Worm (Caenorhabditis elegans) whole organism, L3 larva: ENCODE measurements around the gene abch-1.

Experiments
- aly-2 ChIP-seq: fragments of 150-350 bp; optimal IDR thresholded peaks from 2 replicates; lab custom pipeline; 2014; ENCODE audit warnings: missing biosample characterization, missing genetic modification characterization
- ama-1 ChIP-seq: fragments of 150-350 bp; optimal IDR thresholded peaks from 2 replicates; lab custom pipeline; 2018
- ceh-28 ChIP-seq: fragments of 150-350 bp; optimal IDR thresholded peaks from 2 replicates; lab custom pipeline; 2014; ENCODE audit warnings: missing biosample characterization, missing genetic modification reagents, missing genetic modification characterization
- ceh-9 ChIP-seq: sonication (generic microtip); optimal IDR thresholded peaks from 2 replicates; lab custom pipeline; 2018; ENCODE audit warnings: missing biosample characterization, missing genetic modification characterization
- elt-2 ChIP-seq: sonication (generic microtip); optimal IDR thresholded peaks from 2 replicates; lab custom pipeline; 2016; ENCODE audit warnings: missing genetic modification reagents, mild to moderate bottlenecking, missing genetic modification characterization, missing compliant biosample characterization
- elt-3 ChIP-seq, 3 experiments: fragments of 150-350 bp in 1 of 3; sonication (generic microtip) in 2 of 3; optimal IDR thresholded peaks; 2 replicates in 2 of 3; 4 replicates in 1 of 3; lab custom pipeline; 2014 to 2017; ENCODE audit warnings: missing biosample characterization in 3 of 3, missing genetic modification characterization in 3 of 3
- fkh-2 ChIP-seq: fragments of 150-350 bp; optimal IDR thresholded peaks from 2 replicates; lab custom pipeline; 2014; ENCODE audit warnings: missing biosample characterization, missing genetic modification reagents, missing genetic modification characterization
- hmg-11 ChIP-seq: sonication (generic microtip); optimal IDR thresholded peaks from 2 replicates; lab custom pipeline; 2016; ENCODE audit warnings: missing genetic modification characterization, missing compliant biosample characterization
- lin-15B ChIP-seq: fragments of 150-350 bp; optimal IDR thresholded peaks from 2 replicates; lab custom pipeline; 2014; ENCODE audit warnings: missing biosample characterization, missing genetic modification characterization
- lin-39 ChIP-seq: fragments of 150-350 bp; optimal IDR thresholded peaks from 2 replicates; lab custom pipeline; 2018; ENCODE audit warnings: missing biosample characterization, missing genetic modification reagents, missing genetic modification characterization
- mml-1 ChIP-seq: fragments of 150-350 bp; sonication (generic microtip); optimal IDR thresholded peaks from 3 replicates; lab custom pipeline; 2014; ENCODE audit warnings: missing biosample characterization, missing genetic modification characterization
- nfya-1 ChIP-seq: sonication (generic microtip); optimal IDR thresholded peaks from 2 replicates; lab custom pipeline; 2017; ENCODE audit warnings: missing genetic modification characterization, mild to moderate bottlenecking, missing compliant biosample characterization, antibody characterized with exemption, moderate library complexity; ENCODE audit not compliant: insufficient read depth
- nhr-12 ChIP-seq: fragments of 150-350 bp; optimal IDR thresholded peaks from 2 replicates; lab custom pipeline; 2014; ENCODE audit warnings: missing biosample characterization, missing genetic modification characterization
- nhr-23 ChIP-seq: fragments of 150-350 bp; optimal IDR thresholded peaks from 2 replicates; lab custom pipeline; 2014; ENCODE audit warnings: missing biosample characterization, missing genetic modification reagents, missing genetic modification characterization
- nhr-237 ChIP-seq: fragments of 150-350 bp; optimal IDR thresholded peaks from 2 replicates; lab custom pipeline; 2014; ENCODE audit warnings: missing biosample characterization, missing genetic modification characterization
- nhr-25 ChIP-seq: sonication (generic microtip); optimal IDR thresholded peaks from 2 replicates; lab custom pipeline; 2017; ENCODE audit warnings: missing biosample characterization, missing genetic modification characterization
- nhr-28 ChIP-seq: fragments of 150-350 bp; optimal IDR thresholded peaks from 2 replicates; lab custom pipeline; 2014; ENCODE audit warnings: missing biosample characterization, missing genetic modification characterization
- nhr-43 ChIP-seq: sonication (generic microtip); optimal IDR thresholded peaks from 2 replicates; lab custom pipeline; 2016; ENCODE audit warnings: mild to moderate bottlenecking, missing genetic modification characterization, missing compliant biosample characterization; ENCODE audit not compliant: poor library complexity, severe bottlenecking
- nhr-67 ChIP-seq: fragments of 150-350 bp; optimal IDR thresholded peaks from 2 replicates; lab custom pipeline; 2014; ENCODE audit warnings: missing biosample characterization, missing genetic modification characterization
- pha-4 ChIP-seq: fragments of 150-350 bp; optimal IDR thresholded peaks from 2 replicates; lab custom pipeline; 2014; ENCODE audit warnings: missing biosample characterization, missing genetic modification reagents, missing genetic modification characterization
- pqm-1 ChIP-seq: fragments of 150-350 bp; optimal IDR thresholded peaks from 2 replicates; lab custom pipeline; 2017; ENCODE audit warnings: missing biosample characterization, missing genetic modification characterization, inconsistent platforms
- sea-2 ChIP-seq: fragments of 150-350 bp; sonication (generic microtip); optimal IDR thresholded peaks from 4 replicates; lab custom pipeline; 2014; ENCODE audit warnings: missing biosample characterization, missing genetic modification reagents, missing genetic modification characterization
- snpc-4 ChIP-seq: fragments of 150-350 bp; optimal IDR thresholded peaks from 2 replicates; lab custom pipeline; 2014; ENCODE audit warnings: missing biosample characterization, missing genetic modification characterization
- tbx-2 ChIP-seq: sonication (generic microtip); optimal IDR thresholded peaks from 2 replicates; lab custom pipeline; 2016; ENCODE audit warnings: mild to moderate bottlenecking, missing genetic modification characterization, missing compliant biosample characterization
- unc-39 ChIP-seq: sonication (generic microtip); optimal IDR thresholded peaks from 4 replicates; lab custom pipeline; 2017; ENCODE audit warnings: missing biosample characterization, missing genetic modification characterization
- unc-62 ChIP-seq: fragments of 150-350 bp; sonication (generic microtip); optimal IDR thresholded peaks from 4 replicates; lab custom pipeline; 2014; ENCODE audit warnings: missing biosample characterization, missing genetic modification reagents, missing genetic modification characterization
- zag-1 ChIP-seq: fragments of 150-350 bp; optimal IDR thresholded peaks from 2 replicates; lab custom pipeline; 2014; ENCODE audit warnings: missing biosample characterization, missing genetic modification characterization

abch-1 gene

ce11 chrII:6526136-6526684 lies 5.2 kb downstream of the abch-1 start:
- TF ChIP-seq lin-15B (tag; lab: Kevin White, UChicago) (no peak), lin-39 (tag; lab: Kevin White, UChicago) (no peak), nhr-67 (tag; lab: Kevin White, UChicago) (no peak), nhr-237 (tag; lab: Kevin White, UChicago) (no peak), unc-62 (no peak), hmg-11 (tag; lab: Kevin White, UChicago) (no peak), pha-4 (tag; lab: Kevin White, UChicago) (peak; percentile 1), ceh-28 (tag; lab: Kevin White, UChicago) (peak; percentile 30), nhr-25 (tag; lab: Kevin White, UChicago) (no peak), snpc-4 (tag; lab: Kevin White, UChicago) (no peak), elt-2 (tag; lab: Kevin White, UChicago) (peak; percentile 1), ama-1 (lab: Kevin White, UChicago) (peak; percentile 67), nhr-28 (tag; lab: Kevin White, UChicago) (no peak)

ce11 chrII:6524501-6524977 lies 6.9 kb downstream of the abch-1 start, which contains the start of gene C56E6.2:
TSS of gene C56E6.2 (plus strand) at chrII:6524927.
- TF ChIP-seq pqm-1 (tag; lab: Kevin White, UChicago) (peak; percentile 28), sea-2 (GFP tag; lab: Kevin White, UChicago) (no peak), nhr-12 (tag; lab: Kevin White, UChicago) (no peak), elt-2 (tag; lab: Kevin White, UChicago) (peak; percentile 57), fkh-2 (tag; lab: Kevin White, UChicago) (no peak)

ce11 chrII:6523940-6524339 lies 7.5 kb downstream of the abch-1 start:
- no peak for TF ChIP-seq unc-39 (tag; lab: Kevin White, UChicago)
- TF ChIP-seq aly-2 (tag; lab: Kevin White, UChicago): no peak
- no peak for TF ChIP-seq nfya-1
- TF ChIP-seq pha-4 (tag; lab: Kevin White, UChicago): no peak
- no peak for TF ChIP-seq nhr-237 (tag; lab: Kevin White, UChicago)
- TF ChIP-seq tbx-2 (tag; lab: Kevin White, UChicago): no peak
- no peak for TF ChIP-seq zag-1 (tag; lab: Kevin White, UChicago)

ce11 chrII:6522622-6523254 lies 8.7 kb downstream of the abch-1 start:
- TF ChIP-seq nhr-43 (tag; lab: Kevin White, UChicago) (peak; percentile 19), pqm-1 (tag; lab: Kevin White, UChicago) (peak; percentile 25), lin-39 (tag; lab: Kevin White, UChicago) (peak; percentile 30), mml-1 (tag; lab: Kevin White, UChicago) (no peak), nhr-25 (tag; lab: Kevin White, UChicago) (peak; percentile 65), elt-3 (tag; optimal IDR thresholded peaks at IDR 0.05; lab: Kevin White, UChicago) (no peak), nhr-237 (tag; lab: Kevin White, UChicago) (no peak), nhr-23 (tag; lab: Kevin White, UChicago) (no peak)

ce11 chrII:6521316-6521715 lies 10.1 kb downstream of the abch-1 start, which contains the start of gene toe-2:
TSS of gene toe-2 (minus strand) at chrII:6521385.
- peak; percentile 55 for TF ChIP-seq elt-2 (tag; lab: Kevin White, UChicago)
- peak; percentile 18 for TF ChIP-seq pqm-1 (tag; lab: Kevin White, UChicago)
- no peak for TF ChIP-seq nhr-67 (tag; lab: Kevin White, UChicago)

ce11 chrII:6520103-6520502 lies 11.3 kb downstream of the abch-1 start:
- peak; percentile 91 for TF ChIP-seq pqm-1 (tag; lab: Kevin White, UChicago)
- TF ChIP-seq nhr-12 (tag; lab: Kevin White, UChicago): no peak
- TF ChIP-seq elt-2 (tag; lab: Kevin White, UChicago): peak; percentile 89
- TF ChIP-seq aly-2 (tag; lab: Kevin White, UChicago): no peak
- no peak for TF ChIP-seq ceh-9
